Fruit fly (Drosophila melanogaster): Measurements from ENCODE around the gene CG16952.

Gene CG16952

dm6 chrX:15857601-15858284 lies 12.2 kb upstream of the CG16952 start, which contains the start of the genes CG46440 and Myb (continued):
- no peak for TF ChIP-seq zen2 (GFP tag; IDR thresholded peaks at IDR 0.05; ENCODE audit: partially characterized antibody)
- TF ChIP-seq Hr39 (optimal IDR thresholded peaks at IDR 0.05): no peak
- no peak for TF ChIP-seq cwo (GFP tag; optimal IDR thresholded peaks at IDR 0.05)
- no peak for TF ChIP-seq CG1832 (GFP tag; optimal IDR thresholded peaks at IDR 0.05)
- no peak for TF ChIP-seq CG9215 (GFP tag; IDR thresholded peaks at IDR 0.05)
- TF ChIP-seq E2f2 (GFP tag; IDR thresholded peaks at IDR 0.05): 0 out of 2 replicates have a peak, but pooled peaks have one; percentile 10
- no peak for TF ChIP-seq Meics (GFP tag; optimal IDR thresholded peaks at IDR 0.05)
- peak; percentile 74 for TF ChIP-seq CG14860 (GFP tag; IDR thresholded peaks at IDR 0.05; ENCODE audit: partially characterized antibody)
- TF ChIP-seq CG13894 (tag; optimal IDR thresholded peaks at IDR 0.05): no peak
- TF ChIP-seq CG11504 (tag; optimal IDR thresholded peaks at IDR 0.05): no peak
- no peak for TF ChIP-seq CG4360 (GFP tag; IDR thresholded peaks at IDR 0.05)
- TF ChIP-seq bab2 (GFP tag; optimal IDR thresholded peaks at IDR 0.05): no peak
- no peak for TF ChIP-seq CG10321 (GFP tag; IDR thresholded peaks at IDR 0.05)
- peak; percentile 92; the same call in 1 of the 2 replicates for TF ChIP-seq amos (GFP tag; IDR thresholded peaks at IDR 0.05; ENCODE audit: partially characterized antibody)
- TF ChIP-seq row (GFP tag; IDR thresholded peaks at IDR 0.05): peak; percentile 67
- no peak for TF ChIP-seq Adf1 (GFP tag; IDR thresholded peaks at IDR 0.05)
- TF ChIP-seq CG15073 (GFP tag; optimal IDR thresholded peaks at IDR 0.05): no peak
- TF ChIP-seq CG4617 (GFP tag; optimal IDR thresholded peaks at IDR 0.05; ENCODE audit: borderline replicate concordance): peak; percentile 45
- TF ChIP-seq dan (GFP tag; IDR thresholded peaks at IDR 0.05): no peak
- no peak for TF ChIP-seq twi (tag; optimal IDR thresholded peaks at IDR 0.05)
- TF ChIP-seq insv (GFP tag; optimal IDR thresholded peaks at IDR 0.05): no peak
- no peak for TF ChIP-seq CG13424 (tag; optimal IDR thresholded peaks at IDR 0.05)
- no peak for TF ChIP-seq bcd (GFP tag; optimal IDR thresholded peaks at IDR 0.05)
- TF ChIP-seq CG9932 (GFP tag; IDR thresholded peaks at IDR 0.05): no peak
- TF ChIP-seq CG3838 (GFP tag; optimal IDR thresholded peaks at IDR 0.05): no peak
- TF ChIP-seq CG14965 (GFP tag; optimal IDR thresholded peaks at IDR 0.05; ENCODE audit: borderline replicate concordance): no peak
- no peak for TF ChIP-seq HLH54F (GFP tag; optimal IDR thresholded peaks at IDR 0.05)
- no peak for TF ChIP-seq CG11093 (GFP tag; IDR thresholded peaks at IDR 0.05)
- peak; percentile 14 for TF ChIP-seq kni (GFP tag; optimal IDR thresholded peaks at IDR 0.05)
- TF ChIP-seq NfI (GFP tag; optimal IDR thresholded peaks at IDR 0.05): no peak
- TF ChIP-seq Ravus (GFP tag; IDR thresholded peaks at IDR 0.05): no peak
- TF ChIP-seq eyg (GFP tag; optimal IDR thresholded peaks at IDR 0.05): no peak
- TF ChIP-seq CG15601 (tag; optimal IDR thresholded peaks at IDR 0.05): no peak
- peak; percentile 14 for TF ChIP-seq HmgZ (tag; optimal IDR thresholded peaks at IDR 0.05)
- TF ChIP-seq CG31388 (GFP tag; optimal IDR thresholded peaks at IDR 0.05): no peak
- no peak for TF ChIP-seq luna (GFP tag; optimal IDR thresholded peaks at IDR 0.05)
- TF ChIP-seq CG17385 (GFP tag; optimal IDR thresholded peaks at IDR 0.05): no peak
- no peak for TF ChIP-seq CG15479 (GFP tag; optimal IDR thresholded peaks at IDR 0.05)
- TF ChIP-seq CG18262 (tag; optimal IDR thresholded peaks at IDR 0.05): no peak
- TF ChIP-seq CG11696 (GFP tag; IDR thresholded peaks at IDR 0.05): no peak
- TF ChIP-seq ci (GFP tag; IDR thresholded peaks at IDR 0.05): no peak
- TF ChIP-seq CG8290 (GFP tag; optimal IDR thresholded peaks at IDR 0.05): peak; percentile 80
- peak; percentile 51 to 74 for TF ChIP-seq CG8290 (tag; optimal IDR thresholded peaks at IDR 0.05)
- TF ChIP-seq CG34224 (GFP tag; IDR thresholded peaks at IDR 0.05; ENCODE audit: partially characterized antibody): peak; percentile 71
- no peak for TF ChIP-seq ken (GFP tag; IDR thresholded peaks at IDR 0.05)
- TF ChIP-seq run (tag; optimal IDR thresholded peaks at IDR 0.05): no peak
- no peak for TF ChIP-seq sr (GFP tag; IDR thresholded peaks at IDR 0.05)
- no peak for TF ChIP-seq H2.0 (GFP tag; IDR thresholded peaks at IDR 0.05)
- no peak for TF ChIP-seq CG11085 (GFP tag; IDR thresholded peaks at IDR 0.05)
- no peak for TF ChIP-seq CG8281 (tag; optimal IDR thresholded peaks at IDR 0.05)
- TF ChIP-seq CG12769 (tag; optimal IDR thresholded peaks at IDR 0.05): no peak

Data from whole organism, embryonic.